Worm (Caenorhabditis elegans) whole organism, mixed stage, embryonic: Measurements from ENCODE around the gene hsd-2.

ENCODE experiments used
- M03D4.4 ChIP-seq: sonication (generic microtip); optimal IDR thresholded peaks from 2 replicates; lab custom pipeline; 2017; ENCODE audit warnings: mild to moderate bottlenecking, missing genetic modification characterization, missing compliant biosample characterization
- bed-3 ChIP-seq: fragments of 200-800 bp; sonication (Bioruptor generic); optimal IDR thresholded peaks from 3 replicates; lab custom pipeline; 2018; ENCODE audit warnings: mild to moderate bottlenecking, missing genetic modification characterization, moderate library complexity, missing compliant biosample characterization
- blmp-1 ChIP-seq: fragments of 150-350 bp; optimal IDR thresholded peaks from 2 replicates; lab custom pipeline; 2014; ENCODE audit warnings: missing biosample characterization, missing genetic modification characterization
- ceh-83 ChIP-seq: fragments of 200-800 bp; sonication (Bioruptor generic); optimal IDR thresholded peaks from 2 replicates; lab custom pipeline; 2018; ENCODE audit warnings: mild to moderate bottlenecking, missing genetic modification characterization, missing compliant biosample characterization
- ces-1 ChIP-seq: fragments of 150-350 bp; optimal IDR thresholded peaks from 2 replicates; lab custom pipeline; 2014; ENCODE audit warnings: missing biosample characterization, missing genetic modification reagents, missing genetic modification characterization
- cnd-1 ChIP-seq: fragments of 200-800 bp; sonication (Bioruptor generic); optimal IDR thresholded peaks from 2 replicates; lab custom pipeline; 2018; ENCODE audit warnings: mild to moderate bottlenecking, missing genetic modification characterization, missing compliant biosample characterization
- drap-1 ChIP-seq: fragments of 200-800 bp; sonication (Bioruptor generic); optimal IDR thresholded peaks from 3 replicates; lab custom pipeline; 2018; ENCODE audit warnings: mild to moderate bottlenecking, missing genetic modification characterization, missing compliant biosample characterization
- elt-1 ChIP-seq: sonication (generic microtip); optimal IDR thresholded peaks from 2 replicates; lab custom pipeline; 2017; ENCODE audit warnings: missing genetic modification characterization, mild to moderate bottlenecking, missing compliant biosample characterization, antibody characterized with exemption, moderate library complexity, borderline replicate concordance; ENCODE audit not compliant: insufficient read depth
- elt-3 ChIP-seq: fragments of 150-350 bp; optimal IDR thresholded peaks from 2 replicates; lab custom pipeline; 2014; ENCODE audit warnings: missing biosample characterization, missing genetic modification characterization
- flh-1 ChIP-seq: fragments of 200-800 bp; sonication (Bioruptor generic); optimal IDR thresholded peaks from 2 replicates; lab custom pipeline; 2018; ENCODE audit warnings: mild to moderate bottlenecking, missing genetic modification characterization, moderate library complexity, missing compliant biosample characterization
- ham-2 ChIP-seq: fragments of 200-800 bp; sonication (Bioruptor generic); optimal IDR thresholded peaks from 2 replicates; lab custom pipeline; 2018; ENCODE audit warnings: mild to moderate bottlenecking, missing genetic modification characterization, missing compliant biosample characterization
- hlh-1 ChIP-seq: fragments of 150-350 bp; optimal IDR thresholded peaks from 2 replicates; lab custom pipeline; 2014; ENCODE audit warnings: missing biosample characterization, missing genetic modification reagents, missing genetic modification characterization
- lin-32 ChIP-seq: fragments of 200-800 bp; sonication (Bioruptor generic); optimal IDR thresholded peaks from 2 replicates; lab custom pipeline; 2018; ENCODE audit warnings: mild to moderate bottlenecking, missing genetic modification characterization, missing compliant biosample characterization
- lsy-2 ChIP-seq: fragments of 150-350 bp; optimal IDR thresholded peaks from 2 replicates; lab custom pipeline; 2014; ENCODE audit warnings: missing biosample characterization, missing genetic modification characterization
- mab-5 ChIP-seq: fragments of 150-350 bp; optimal IDR thresholded peaks from 2 replicates; lab custom pipeline; 2014; ENCODE audit warnings: missing biosample characterization, missing genetic modification characterization
- mep-1 ChIP-seq: fragments of 150-350 bp; optimal IDR thresholded peaks from 2 replicates; lab custom pipeline; 2017; ENCODE audit warnings: missing biosample characterization, missing genetic modification reagents, missing genetic modification characterization, inconsistent platforms
- mls-2 ChIP-seq: sonication (generic microtip); optimal IDR thresholded peaks from 2 replicates; lab custom pipeline; 2016; ENCODE audit warnings: mild to moderate bottlenecking, missing genetic modification characterization, moderate library complexity, missing compliant biosample characterization
- nhr-12 ChIP-seq: fragments of 150-350 bp; optimal IDR thresholded peaks from 2 replicates; lab custom pipeline; 2014; ENCODE audit warnings: missing biosample characterization, missing genetic modification characterization
- nhr-2 ChIP-seq: fragments of 150-350 bp; optimal IDR thresholded peaks from 2 replicates; lab custom pipeline; 2014; ENCODE audit warnings: missing biosample characterization, missing genetic modification characterization
- nhr-237 ChIP-seq: fragments of 150-350 bp; optimal IDR thresholded peaks from 2 replicates; lab custom pipeline; 2014; ENCODE audit warnings: missing biosample characterization, missing genetic modification characterization
- nhr-28 ChIP-seq: fragments of 150-350 bp; optimal IDR thresholded peaks from 2 replicates; lab custom pipeline; 2014; ENCODE audit warnings: missing biosample characterization, missing genetic modification characterization
- pha-4 ChIP-seq: fragments of 150-350 bp; optimal IDR thresholded peaks from 2 replicates; lab custom pipeline; 2018; ENCODE audit warnings: missing biosample characterization, missing genetic modification reagents, missing genetic modification characterization
- snpc-4 ChIP-seq: fragments of 150-350 bp; optimal IDR thresholded peaks from 2 replicates; lab custom pipeline; 2014; ENCODE audit warnings: missing biosample characterization, missing genetic modification characterization
- sptf-1 ChIP-seq: sonication (generic microtip); optimal IDR thresholded peaks from 2 replicates; lab custom pipeline; 2017; ENCODE audit warnings: mild to moderate bottlenecking, missing genetic modification characterization, moderate library complexity, missing compliant biosample characterization
- tbx-8 ChIP-seq: fragments of 200-800 bp; sonication (Bioruptor generic); optimal IDR thresholded peaks from 2 replicates; lab custom pipeline; 2018; ENCODE audit warnings: mild to moderate bottlenecking, missing genetic modification characterization, moderate library complexity, missing compliant biosample characterization
- unc-120 ChIP-seq: sonication (generic microtip); optimal IDR thresholded peaks from 2 replicates; lab custom pipeline; 2017; ENCODE audit warnings: missing genetic modification characterization, missing compliant biosample characterization; ENCODE audit not compliant: poor library complexity, severe bottlenecking
- unc-62 ChIP-seq: fragments of 150-350 bp; optimal IDR thresholded peaks from 2 replicates; lab custom pipeline; 2014; ENCODE audit warnings: missing biosample characterization, missing genetic modification reagents, missing genetic modification characterization
- zip-8 ChIP-seq: fragments of 150-350 bp; optimal IDR thresholded peaks from 2 replicates; lab custom pipeline; 2014; ENCODE audit warnings: missing biosample characterization, missing genetic modification characterization
- ztf-11 ChIP-seq: fragments of 150-350 bp; optimal IDR thresholded peaks from 2 replicates; lab custom pipeline; 2014; ENCODE audit warnings: missing biosample characterization, missing genetic modification characterization

Gene hsd-2

ce11 chrX:5004940-5005339, at the start of gene hsd-2:
hsd-2 (plus strand) TSS chrX:5005240.
- TF ChIP-seq ceh-83 (GFP tag; lab: Kevin White, UChicago) (no peak), pha-4 (no peak), blmp-1 (tag; lab: Kevin White, UChicago) (no peak), nhr-2 (tag; lab: Kevin White, UChicago) (no peak), mep-1 (tag; lab: Kevin White, UChicago) (no peak), elt-1 (no peak), unc-120 (no peak), elt-3 (tag; lab: Kevin White, UChicago) (no peak), zip-8 (tag; lab: Kevin White, UChicago) (no peak), mab-5 (no peak), lsy-2 (tag; lab: Kevin White, UChicago) (no peak), mls-2 (tag; lab: Kevin White, UChicago) (no peak), M03D4.4 (tag; lab: Kevin White, UChicago) (no peak), nhr-12 (tag; lab: Kevin White, UChicago) (no peak), snpc-4 (tag; lab: Kevin White, UChicago) (no peak)
- TF ChIP-seq, all 35 proteins: peak for 0

- TF ChIP-seq unc-120 (peak; percentile 81), nhr-28 (tag; lab: Kevin White, UChicago) (no peak), nhr-237 (tag; lab: Kevin White, UChicago) (peak; percentile 25), blmp-1 (tag; lab: Kevin White, UChicago) (no peak), ham-2 (GFP tag; lab: Kevin White, UChicago) (no peak), ceh-83 (GFP tag; lab: Kevin White, UChicago) (no peak), pha-4 (no peak), flh-1 (GFP tag; lab: Kevin White, UChicago) (no peak), hlh-1 (tag; lab: Kevin White, UChicago) (peak; percentile 70), lin-32 (GFP tag; lab: Kevin White, UChicago) (no peak), unc-62 (GFP tag; lab: Kevin White, UChicago) (peak; percentile 55), M03D4.4 (tag; lab: Kevin White, UChicago) (peak; percentile 4)
These were observed 47.8 kb upstream of the hsd-2 start, which contains the start of gene M03F4.4 for ce11 chrX:4957259-4957658. M03F4.4 (minus strand) TSS chrX:4957418.

ce11 chrX:4958986-4959385, 46.1 kb upstream of the hsd-2 start:
- no peak for TF ChIP-seq drap-1 (GFP tag; lab: Kevin White, UChicago)
- TF ChIP-seq lsy-2 (tag; lab: Kevin White, UChicago): no peak
- no peak for TF ChIP-seq nhr-28 (tag; lab: Kevin White, UChicago)
- TF ChIP-seq, all 35 proteins: peak for 0

- TF ChIP-seq sptf-1 (tag; lab: Kevin White, UChicago) (no peak), lsy-2 (tag; lab: Kevin White, UChicago) (no peak), bed-3 (GFP tag; lab: Kevin White, UChicago) (no peak), ces-1 (peak; percentile 3), hlh-1 (tag; lab: Kevin White, UChicago) (peak; percentile 1)
These were observed 45.6 kb upstream of the hsd-2 start for ce11 chrX:4959440-4959839.

ce11 chrX:4960422-4960821, 44.6 kb upstream of the hsd-2 start, which contains the start of gene act-4:
act-4 (plus strand) TSS chrX:4960621.
- TF ChIP-seq unc-120 (peak; percentile 96), sptf-1 (tag; lab: Kevin White, UChicago) (no peak), hlh-1 (tag; lab: Kevin White, UChicago) (peak; percentile 39), pha-4 (peak; percentile 8), drap-1 (GFP tag; lab: Kevin White, UChicago) (peak; percentile 39), ceh-83 (GFP tag; lab: Kevin White, UChicago) (no peak), cnd-1 (tag; lab: Kevin White, UChicago) (peak; percentile 57), blmp-1 (tag; lab: Kevin White, UChicago) (no peak), lsy-2 (tag; lab: Kevin White, UChicago) (peak; percentile 32), nhr-237 (tag; lab: Kevin White, UChicago) (no peak), tbx-8 (GFP tag; lab: Kevin White, UChicago) (no peak), lin-32 (GFP tag; lab: Kevin White, UChicago) (peak; percentile 3), unc-62 (GFP tag; lab: Kevin White, UChicago) (peak; percentile 27), snpc-4 (tag; lab: Kevin White, UChicago) (no peak), ztf-11 (tag; lab: Kevin White, UChicago) (peak; percentile 18)
